Fruit fly (Drosophila melanogaster): ENCODE results near the gene Top2.

dm6 chr2L:19413118-19413893, 40.0 kb downstream of the Top2 start:
- TF ChIP-seq Mio (GFP tag; optimal IDR thresholded peaks at IDR 0.05) (no peak), dl (GFP tag; optimal IDR thresholded peaks at IDR 0.05; ENCODE audit: insufficient read depth in 1 of 2, partially characterized antibody in 2 of 2) (no peak), Dfd (GFP tag; optimal IDR thresholded peaks at IDR 0.05) (no peak), Hr78 (GFP tag; optimal IDR thresholded peaks at IDR 0.05) (no peak), foxo (GFP tag; optimal IDR thresholded peaks at IDR 0.05) (no peak), Vsx2 (GFP tag; optimal IDR thresholded peaks at IDR 0.05; ENCODE audit: partially characterized antibody) (no peak), pan (optimal IDR thresholded peaks at IDR 0.05) (no peak)

Measured in whole organism, wandering third instar larva.